Worm (Caenorhabditis elegans): ENCODE results near the gene ZK637.12.

ce11 chrIII:8887184-8887801 lies 36.7 kb upstream of the ZK637.12 start, which contains the start of gene famh-136:
- no peak for TF ChIP-seq aptf-2 (GFP tag; conservative IDR thresholded peaks at IDR 0.05)
- peak; percentile 88 for TF ChIP-seq attf-5 (GFP tag; optimal IDR thresholded peaks at IDR 0.05)
- TF ChIP-seq F33H1.4 (GFP tag; IDR thresholded peaks at IDR 0.05): peak; percentile 74
- TF ChIP-seq T26A5.8 (tag; optimal IDR thresholded peaks at IDR 0.05): no peak
- peak; percentile 39 to 76 for TF ChIP-seq let-607 (tag; optimal IDR thresholded peaks at IDR 0.05)
- no peak for TF ChIP-seq B0261.1 (tag; optimal IDR thresholded peaks at IDR 0.05)
- no peak for TF ChIP-seq nhr-90 (tag; optimal IDR thresholded peaks at IDR 0.05)
- peak; percentile 86 for TF ChIP-seq mcd-1 (GFP tag; IDR thresholded peaks at IDR 0.05)
- TF ChIP-seq repo-1 (tag; optimal IDR thresholded peaks at IDR 0.05): peak; percentile 61
- peak; percentile 72 for TF ChIP-seq rcor-1 (GFP tag; IDR thresholded peaks at IDR 0.05)
- no peak for TF ChIP-seq akir-1 (GFP tag; optimal IDR thresholded peaks at IDR 0.05)
- TF ChIP-seq zfh-2 (GFP tag; conservative IDR thresholded peaks at IDR 0.05): no peak
